3 worm cellular contexts compared by ENCODE assay signal in genomic region chrX:16961387-16961786, ce11.
A peak's percentile ranks its signal among the peaks of the same experiment; 100 is the strongest.
TF ChIP-seq lines count a peak whose summit lies in the region.

No protein-coding gene starts in this region.

TF ChIP-seq in whole organism, L1 larva, 84 proteins besides CTCF, POLR2A, EP300 and RAD21 (continued from another document and continues in another):
- TF ChIP-seq unc-130 (tag; optimal IDR thresholded peaks at IDR 0.05; lab: Kevin White, UChicago): peak; percentile 90
- no peak for TF ChIP-seq tlp-1 (tag; optimal IDR thresholded peaks at IDR 0.05; lab: Kevin White, UChicago)
- TF ChIP-seq nhr-11 (tag; optimal IDR thresholded peaks at IDR 0.05; lab: Kevin White, UChicago): no peak
- TF ChIP-seq nhr-20 (tag; optimal IDR thresholded peaks at IDR 0.05; lab: Kevin White, UChicago): peak; percentile 88
- TF ChIP-seq hlh-4 (tag; optimal IDR thresholded peaks at IDR 0.05; lab: Kevin White, UChicago): no peak
- TF ChIP-seq nhr-90 (tag; optimal IDR thresholded peaks at IDR 0.05; lab: Kevin White, UChicago; ENCODE audit: poor library complexity): peak; percentile 65
- TF ChIP-seq zip-4 (GFP tag; optimal IDR thresholded peaks at IDR 0.05; lab: Kevin White, UChicago): peak; percentile 10
- peak; percentile 89 for TF ChIP-seq swsn-7 (tag; optimal IDR thresholded peaks at IDR 0.05; lab: Kevin White, UChicago)
- no peak for TF ChIP-seq C04F5.9 (tag; optimal IDR thresholded peaks at IDR 0.05; lab: Kevin White, UChicago)
- peak; percentile 46 for TF ChIP-seq nhr-76 (tag; optimal IDR thresholded peaks at IDR 0.05; lab: Kevin White, UChicago)
- peak; percentile 53 for TF ChIP-seq elt-2 (tag; optimal IDR thresholded peaks at IDR 0.05; lab: Kevin White, UChicago)
- peak; percentile 39 for TF ChIP-seq vab-15 (tag; optimal IDR thresholded peaks at IDR 0.05; lab: Kevin White, UChicago)
- TF ChIP-seq ceh-63 (GFP tag; optimal IDR thresholded peaks at IDR 0.05; lab: Kevin White, UChicago): no peak
- no peak for TF ChIP-seq C34B4.2 (tag; optimal IDR thresholded peaks at IDR 0.05; lab: Kevin White, UChicago)
- peak; percentile 20 to 53 (median 45) for TF ChIP-seq dpl-1 (GFP tag; optimal IDR thresholded peaks at IDR 0.05; lab: Kevin White, UChicago)
- no peak for TF ChIP-seq mef-2 (tag; optimal IDR thresholded peaks at IDR 0.05; lab: Kevin White, UChicago)
- TF ChIP-seq mab-9 (GFP tag; IDR thresholded peaks at IDR 0.05; lab: Robert Waterston, UW): peak; percentile 69; the same call in 1 of the 2 replicates
- TF ChIP-seq nhr-12 (tag; optimal IDR thresholded peaks at IDR 0.05; lab: Kevin White, UChicago): no peak
- no peak for TF ChIP-seq unc-30 (tag; optimal IDR thresholded peaks at IDR 0.05; lab: Kevin White, UChicago)
- peak; percentile 69 for TF ChIP-seq dsc-1 (tag; optimal IDR thresholded peaks at IDR 0.05; lab: Kevin White, UChicago)
- peak; percentile 72 to 95 (median 85) for TF ChIP-seq ceh-82 (tag; optimal IDR thresholded peaks at IDR 0.05; lab: Kevin White, UChicago)
- TF ChIP-seq snpc-4 (tag; optimal IDR thresholded peaks at IDR 0.05; lab: Kevin White, UChicago): peak; percentile 68
- TF ChIP-seq xbp-1 (tag; optimal IDR thresholded peaks at IDR 0.05; lab: Kevin White, UChicago): peak; percentile 69
- TF ChIP-seq egl-27 (tag; optimal IDR thresholded peaks at IDR 0.05; lab: Kevin White, UChicago): peak; percentile 62 to 77
- peak; percentile 84 for TF ChIP-seq jun-1 (tag; optimal IDR thresholded peaks at IDR 0.05; lab: Kevin White, UChicago)
- TF ChIP-seq efl-3 (GFP tag; optimal IDR thresholded peaks at IDR 0.05; lab: Kevin White, UChicago): no peak
- no peak for TF ChIP-seq hpl-2 (GFP tag; optimal IDR thresholded peaks at IDR 0.05; lab: Kevin White, UChicago)
- no peak for TF ChIP-seq pqm-1 (tag; optimal IDR thresholded peaks at IDR 0.05; lab: Kevin White, UChicago)
- TF ChIP-seq fkh-4 (tag; optimal IDR thresholded peaks at IDR 0.05; lab: Kevin White, UChicago; ENCODE audit: borderline replicate concordance): no peak
- peak; percentile 92 for TF ChIP-seq C16A3.4 (tag; optimal IDR thresholded peaks at IDR 0.05; lab: Kevin White, UChicago)
- TF ChIP-seq rnt-1 (tag; optimal IDR thresholded peaks at IDR 0.05; lab: Kevin White, UChicago): peak; percentile 86
- TF ChIP-seq sup-37 (GFP tag; optimal IDR thresholded peaks at IDR 0.05; lab: Kevin White, UChicago): peak; percentile 60
- TF ChIP-seq fos-1 (tag; optimal IDR thresholded peaks at IDR 0.05; lab: Kevin White, UChicago): peak; percentile 80
- TF ChIP-seq Y116A8C.19 (tag; optimal IDR thresholded peaks at IDR 0.05; lab: Kevin White, UChicago; ENCODE audit: borderline replicate concordance): no peak
- no peak for TF ChIP-seq aha-1 (tag; optimal IDR thresholded peaks at IDR 0.05; lab: Kevin White, UChicago)
- peak; percentile 63 for TF ChIP-seq skn-1 (tag; optimal IDR thresholded peaks at IDR 0.05; lab: Kevin White, UChicago)
- TF ChIP-seq nhr-84 (tag; optimal IDR thresholded peaks at IDR 0.05; lab: Kevin White, UChicago): no peak
- peak; percentile 98 for TF ChIP-seq lin-14 (GFP tag; optimal IDR thresholded peaks at IDR 0.05; lab: Kevin White, UChicago)
- TF ChIP-seq unc-98 (GFP tag; IDR thresholded peaks at IDR 0.05; lab: Robert Waterston, UW): no peak
- TF ChIP-seq ces-1 (GFP tag; optimal IDR thresholded peaks at IDR 0.05; lab: Kevin White, UChicago): no peak
- peak; percentile 67 for TF ChIP-seq nhr-77 (tag; optimal IDR thresholded peaks at IDR 0.05; lab: Kevin White, UChicago)
- peak; percentile 93 for TF ChIP-seq snu-23 (GFP tag; optimal IDR thresholded peaks at IDR 0.05; lab: Kevin White, UChicago)
- TF ChIP-seq fkh-10 (GFP tag; optimal IDR thresholded peaks at IDR 0.05; lab: Kevin White, UChicago): peak; percentile 88
- peak; percentile 92 for TF ChIP-seq nhr-85 (tag; lab: Kevin White, UChicago)

TF ChIP-seq in whole organism, L3 larva, 47 proteins besides CTCF, POLR2A, EP300 and RAD21 (continued from another document):
- TF ChIP-seq ztf-11 (tag; optimal IDR thresholded peaks at IDR 0.05; lab: Kevin White, UChicago) (no peak), tbx-2 (tag; optimal IDR thresholded peaks at IDR 0.05; lab: Kevin White, UChicago) (peak; percentile 51), fkh-10 (GFP tag; optimal IDR thresholded peaks at IDR 0.05; lab: Kevin White, UChicago) (peak; percentile 14), unc-62 (GFP tag; optimal IDR thresholded peaks at IDR 0.05; lab: Kevin White, UChicago) (peak; percentile 76), lin-15B (tag; optimal IDR thresholded peaks at IDR 0.05; lab: Kevin White, UChicago) (peak; percentile 56), aly-2 (tag; optimal IDR thresholded peaks at IDR 0.05; lab: Kevin White, UChicago) (no peak), zag-1 (tag; optimal IDR thresholded peaks at IDR 0.05; lab: Kevin White, UChicago) (no peak), nhr-23 (tag; optimal IDR thresholded peaks at IDR 0.05; lab: Kevin White, UChicago) (peak; percentile 86), nhr-237 (tag; optimal IDR thresholded peaks at IDR 0.05; lab: Kevin White, UChicago) (no peak), ceh-16 (tag; optimal IDR thresholded peaks at IDR 0.05; lab: Kevin White, UChicago) (no peak), elt-3 (tag; optimal IDR thresholded peaks at IDR 0.05; lab: Kevin White, UChicago) (no peak), ceh-82 (tag; optimal IDR thresholded peaks at IDR 0.05; lab: Kevin White, UChicago) (peak; percentile 18), elt-2 (tag; optimal IDR thresholded peaks at IDR 0.05; lab: Kevin White, UChicago) (peak; percentile 74), pha-4 (tag; optimal IDR thresholded peaks at IDR 0.05; lab: Kevin White, UChicago) (peak; percentile 90), ztf-4 (tag; optimal IDR thresholded peaks at IDR 0.05; lab: Kevin White, UChicago) (no peak), nhr-11 (tag; optimal IDR thresholded peaks at IDR 0.05; lab: Kevin White, UChicago) (peak; percentile 22), egl-27 (tag; optimal IDR thresholded peaks at IDR 0.05; lab: Kevin White, UChicago) (peak; percentile 37), nfya-1 (tag; optimal IDR thresholded peaks at IDR 0.05; lab: Kevin White, UChicago; ENCODE audit: insufficient read depth) (peak; percentile 92), snpc-4 (tag; optimal IDR thresholded peaks at IDR 0.05; lab: Kevin White, UChicago) (peak; percentile 76), lin-39 (tag; optimal IDR thresholded peaks at IDR 0.05; lab: Kevin White, UChicago) (peak; percentile 92), lsy-12 (tag; optimal IDR thresholded peaks at IDR 0.05; lab: Kevin White, UChicago) (peak; percentile 82), unc-39 (tag; optimal IDR thresholded peaks at IDR 0.05; lab: Kevin White, UChicago) (no peak), ama-1 (optimal IDR thresholded peaks at IDR 0.05; lab: Kevin White, UChicago) (peak; percentile 64), mml-1 (tag; optimal IDR thresholded peaks at IDR 0.05; lab: Kevin White, UChicago) (no peak), nhr-25 (tag; optimal IDR thresholded peaks at IDR 0.05; lab: Kevin White, UChicago) (peak; percentile 92), daf-12 (tag; optimal IDR thresholded peaks at IDR 0.05; lab: Kevin White, UChicago) (no peak), nhr-77 (tag; optimal IDR thresholded peaks at IDR 0.05; lab: Kevin White, UChicago) (no peak), jun-1 (tag; optimal IDR thresholded peaks at IDR 0.05; lab: Kevin White, UChicago) (peak; percentile 84)

TF ChIP-seq in whole organism, young adult, 124 proteins besides CTCF, POLR2A, EP300 and RAD21 (continued from another document and continues in another):
- peak; percentile 83 for TF ChIP-seq pbrm-1 (GFP tag; IDR thresholded peaks at IDR 0.05; lab: Robert Waterston, UW)
- no peak for TF ChIP-seq rpc-1 (optimal IDR thresholded peaks at IDR 0.05; lab: Kevin White, UChicago)
- TF ChIP-seq rpc-1 (tag; optimal IDR thresholded peaks at IDR 0.05; lab: Kevin White, UChicago): no peak
- TF ChIP-seq B0019.2 (GFP tag; conservative IDR thresholded peaks at IDR 0.05; lab: Robert Waterston, UW): no peak
- peak in 1 of 2 experiments; percentile 31 for TF ChIP-seq let-607 (tag; optimal IDR thresholded peaks at IDR 0.05; lab: Kevin White, UChicago)
- no peak for TF ChIP-seq B0035.1 (tag; optimal IDR thresholded peaks at IDR 0.05; lab: Kevin White, UChicago)
- TF ChIP-seq snpc-3.4 (tag; optimal IDR thresholded peaks at IDR 0.05; lab: Kevin White, UChicago): no peak
- no peak for TF ChIP-seq sptf-2 (GFP tag; optimal IDR thresholded peaks at IDR 0.05; lab: Kevin White, UChicago)
- TF ChIP-seq lsl-1 (GFP tag; optimal IDR thresholded peaks at IDR 0.05; lab: Kevin White, UChicago): no peak
- peak; percentile 1 for TF ChIP-seq ztf-22 (GFP tag; optimal IDR thresholded peaks at IDR 0.05; lab: Kevin White, UChicago)
- TF ChIP-seq ets-4 (GFP tag; optimal IDR thresholded peaks at IDR 0.05; lab: Kevin White, UChicago): peak; percentile 58
- peak; percentile 79 for TF ChIP-seq K11D2.4 (GFP tag; IDR thresholded peaks at IDR 0.05; lab: Robert Waterston, UW)
- TF ChIP-seq ZK185.1 (tag; optimal IDR thresholded peaks at IDR 0.05; lab: Kevin White, UChicago; ENCODE audit: poor library complexity, severe bottlenecking): peak; percentile 67
- TF ChIP-seq F23B12.7 (tag; optimal IDR thresholded peaks at IDR 0.05; lab: Kevin White, UChicago; ENCODE audit: insufficient read depth): no peak
- no peak for TF ChIP-seq dpl-1 (GFP tag; optimal IDR thresholded peaks at IDR 0.05; lab: Kevin White, UChicago)
- 0 out of 2 replicates have a peak, but pooled peaks have one; percentile 28 for TF ChIP-seq nhr-120 (GFP tag; IDR thresholded peaks at IDR 0.05; lab: Robert Waterston, UW)
- no peak for TF ChIP-seq efl-1 (GFP tag; optimal IDR thresholded peaks at IDR 0.05; lab: Kevin White, UChicago)
- TF ChIP-seq madf-8 (GFP tag; conservative IDR thresholded peaks at IDR 0.05; lab: Robert Waterston, UW): no peak
- no peak for TF ChIP-seq F33H1.4 (GFP tag; IDR thresholded peaks at IDR 0.05; lab: Robert Waterston, UW)
- TF ChIP-seq cebp-2 (GFP tag; IDR thresholded peaks at IDR 0.05; lab: Robert Waterston, UW): no peak
- no peak for TF ChIP-seq hlh-26 (GFP tag; conservative IDR thresholded peaks at IDR 0.05; lab: Robert Waterston, UW)
- peak; percentile 64 for TF ChIP-seq attf-5 (GFP tag; optimal IDR thresholded peaks at IDR 0.05; lab: Kevin White, UChicago)
- peak; percentile 58 for TF ChIP-seq gei-17 (GFP tag; optimal IDR thresholded peaks at IDR 0.05; lab: Kevin White, UChicago)
- TF ChIP-seq pha-4 (tag; optimal IDR thresholded peaks at IDR 0.05; lab: Kevin White, UChicago): no peak
- peak; percentile 69; the same call in 1 of the 2 replicates for TF ChIP-seq egl-44 (GFP tag; IDR thresholded peaks at IDR 0.05; lab: Robert Waterston, UW)
- peak; percentile 92 for TF ChIP-seq ceh-27 (GFP tag; optimal IDR thresholded peaks at IDR 0.05; lab: Kevin White, UChicago)
- peak; percentile 59 for TF ChIP-seq somi-1 (GFP tag; optimal IDR thresholded peaks at IDR 0.05; lab: Kevin White, UChicago)
- no peak for TF ChIP-seq F22D6.2 (tag; optimal IDR thresholded peaks at IDR 0.05; lab: Kevin White, UChicago)
- TF ChIP-seq aptf-2 (GFP tag; conservative IDR thresholded peaks at IDR 0.05; lab: Robert Waterston, UW): no peak
- TF ChIP-seq Y67H2A.10 (GFP tag; conservative IDR thresholded peaks at IDR 0.05; lab: Robert Waterston, UW): 0 out of 2 replicates have a peak, but pooled peaks have one; percentile 61
- TF ChIP-seq snpc-1.1 (tag; optimal IDR thresholded peaks at IDR 0.05; lab: Kevin White, UChicago; ENCODE audit: insufficient read depth): no peak
- peak; percentile 95 for TF ChIP-seq zfh-2 (GFP tag; conservative IDR thresholded peaks at IDR 0.05; lab: Robert Waterston, UW)
- TF ChIP-seq ceh-58 (GFP tag; IDR thresholded peaks at IDR 0.05; lab: Robert Waterston, UW): no peak
- TF ChIP-seq egrh-3 (GFP tag; IDR thresholded peaks at IDR 0.05; lab: Robert Waterston, UW): peak; percentile 64
- peak; percentile 55; the same call in 1 of the 2 replicates for TF ChIP-seq nfyb-1 (GFP tag; IDR thresholded peaks at IDR 0.05; lab: Robert Waterston, UW)
- TF ChIP-seq lin-26 (GFP tag; IDR thresholded peaks at IDR 0.05; lab: Robert Waterston, UW): 0 out of 2 replicates have a peak, but pooled peaks have one; percentile 39
- TF ChIP-seq unc-62 (GFP tag; optimal IDR thresholded peaks at IDR 0.05; lab: Kevin White, UChicago): no peak
- peak; percentile 77; the same call in 1 of the 2 replicates for TF ChIP-seq let-526 (GFP tag; IDR thresholded peaks at IDR 0.05; lab: Robert Waterston, UW)
- TF ChIP-seq nhr-27 (tag; optimal IDR thresholded peaks at IDR 0.05; lab: Kevin White, UChicago): no peak
- TF ChIP-seq madf-6 (GFP tag; IDR thresholded peaks at IDR 0.05; lab: Robert Waterston, UW): 0 out of 2 replicates have a peak, but pooled peaks have one; percentile 21
- no peak for TF ChIP-seq ceh-91 (GFP tag; IDR thresholded peaks at IDR 0.05; lab: Robert Waterston, UW)
- TF ChIP-seq D2030.7 (GFP tag; IDR thresholded peaks at IDR 0.05; lab: Robert Waterston, UW): no peak
- TF ChIP-seq mcd-1 (GFP tag; IDR thresholded peaks at IDR 0.05; lab: Robert Waterston, UW): peak; percentile 54
- TF ChIP-seq lir-1 (GFP tag; conservative IDR thresholded peaks at IDR 0.05; lab: Robert Waterston, UW): peak; percentile 98
- TF ChIP-seq sea-2 (GFP tag; IDR thresholded peaks at IDR 0.05; lab: Robert Waterston, UW): no peak
- no peak for TF ChIP-seq C17E4.6 (GFP tag; IDR thresholded peaks at IDR 0.05; lab: Robert Waterston, UW)
- TF ChIP-seq egl-18 (GFP tag; IDR thresholded peaks at IDR 0.05; lab: Robert Waterston, UW): no peak
- TF ChIP-seq hmg-1.2 (GFP tag; IDR thresholded peaks at IDR 0.05; lab: Robert Waterston, UW): peak; percentile 92
- no peak for TF ChIP-seq zim-3 (tag; optimal IDR thresholded peaks at IDR 0.05; lab: Kevin White, UChicago)
- TF ChIP-seq Y95B8A.8 (GFP tag; IDR thresholded peaks at IDR 0.05; lab: Robert Waterston, UW): no peak
- TF ChIP-seq sdz-38 (tag; optimal IDR thresholded peaks at IDR 0.05; lab: Kevin White, UChicago): no peak
- TF ChIP-seq ztf-6 (GFP tag; IDR thresholded peaks at IDR 0.05; lab: Robert Waterston, UW): 0 out of 2 replicates have a peak, but pooled peaks have one; percentile 63
- no peak for TF ChIP-seq ztf-28 (GFP tag; IDR thresholded peaks at IDR 0.05; lab: Robert Waterston, UW)
- TF ChIP-seq ztf-3 (GFP tag; optimal IDR thresholded peaks at IDR 0.05; lab: Kevin White, UChicago): peak; percentile 76
- TF ChIP-seq hmg-20 (GFP tag; IDR thresholded peaks at IDR 0.05; lab: Robert Waterston, UW): no peak
- TF ChIP-seq unc-130 (GFP tag; optimal IDR thresholded peaks at IDR 0.05; lab: Kevin White, UChicago): no peak
- TF ChIP-seq nfya-2 (GFP tag; IDR thresholded peaks at IDR 0.05; lab: Robert Waterston, UW): no peak
- no peak for TF ChIP-seq ztf-18 (tag; optimal IDR thresholded peaks at IDR 0.05; lab: Kevin White, UChicago)
- TF ChIP-seq atf-7 (tag; optimal IDR thresholded peaks at IDR 0.05; lab: Kevin White, UChicago): peak; percentile 45
- peak; percentile 66; the same call in 1 of the 2 replicates for TF ChIP-seq C06A6.2 (GFP tag; conservative IDR thresholded peaks at IDR 0.05; lab: Robert Waterston, UW)
- TF ChIP-seq ztf-26 (tag; optimal IDR thresholded peaks at IDR 0.05; lab: Kevin White, UChicago): peak; percentile 44
- TF ChIP-seq bed-2 (GFP tag; IDR thresholded peaks at IDR 0.05; lab: Robert Waterston, UW): no peak
- TF ChIP-seq tbp1 (GFP tag; optimal IDR thresholded peaks at IDR 0.05; lab: Kevin White, UChicago): peak; percentile 57
- TF ChIP-seq madf-10 (tag; optimal IDR thresholded peaks at IDR 0.05; lab: Kevin White, UChicago): peak; percentile 47
- TF ChIP-seq chd-7 (tag; optimal IDR thresholded peaks at IDR 0.05; lab: Kevin White, UChicago): peak; percentile 77
- no peak for TF ChIP-seq xnd-1 (tag; optimal IDR thresholded peaks at IDR 0.05; lab: Kevin White, UChicago)
- no peak for TF ChIP-seq T07F8.4 (tag; optimal IDR thresholded peaks at IDR 0.05; lab: Kevin White, UChicago)
- no peak; the same call in none of the 2 replicates for TF ChIP-seq B0336.3 (GFP tag; IDR thresholded peaks at IDR 0.05; lab: Robert Waterston, UW)
- TF ChIP-seq F49E8.2 (tag; optimal IDR thresholded peaks at IDR 0.05; lab: Kevin White, UChicago; ENCODE audit: insufficient read depth): no peak
- no peak for TF ChIP-seq ztf-25 (GFP tag; IDR thresholded peaks at IDR 0.05; lab: Robert Waterston, UW)
- no peak for TF ChIP-seq akir-1 (GFP tag; optimal IDR thresholded peaks at IDR 0.05; lab: Kevin White, UChicago)
